Worm (Caenorhabditis elegans) whole organism, young adult: ENCODE data around the gene oac-38.

Source experiments
- F10E7.11 ChIP-seq: sonication (generic microtip); optimal IDR thresholded peaks from 2 replicates; lab custom pipeline; 2017; ENCODE audit warnings: mild to moderate bottlenecking, missing genetic modification characterization, moderate library complexity, missing compliant biosample characterization
- F23B12.7 ChIP-seq: sonication (generic microtip); optimal IDR thresholded peaks from 2 replicates; lab custom pipeline; 2017; ENCODE audit warnings: missing genetic modification characterization, mild to moderate bottlenecking, missing compliant biosample characterization, antibody characterized with exemption, moderate library complexity; ENCODE audit not compliant: insufficient read depth
- F52B5.7 ChIP-seq: sonication (generic microtip); optimal IDR thresholded peaks from 2 replicates; lab custom pipeline; 2016; ENCODE audit warnings: mild to moderate bottlenecking, missing genetic modification characterization, missing compliant biosample characterization
- F57A8.1 ChIP-seq: fragments of 200-800 bp; sonication (Bioruptor generic); optimal IDR thresholded peaks from 2 replicates; lab custom pipeline; 2018; ENCODE audit warnings: mild to moderate bottlenecking, missing genetic modification characterization, moderate library complexity, missing compliant biosample characterization
- Y53G8AR.9 ChIP-seq: fragments of 200-800 bp; sonication (Bioruptor generic); conservative IDR thresholded peaks from 2 replicates; pipeline ENCODE4 v1.3.6; 2022; ENCODE audit warnings: missing genetic modification reagents, missing genetic modification characterization, missing compliant biosample characterization
- Y79H2A.3 ChIP-seq: fragments of 200-800 bp; sonication (Bioruptor generic); conservative IDR thresholded peaks from 2 replicates; pipeline ENCODE4 v1.3.6; 2022; ENCODE audit warnings: missing genetic modification reagents, missing genetic modification characterization, missing compliant biosample characterization
- akir-1 ChIP-seq: fragments of 200-800 bp; sonication (Bioruptor generic); optimal IDR thresholded peaks from 2 replicates; lab custom pipeline; 2018; ENCODE audit warnings: mild to moderate bottlenecking, missing genetic modification characterization, moderate library complexity, missing compliant biosample characterization
- aptf-2 ChIP-seq: fragments of 200-800 bp; sonication (Bioruptor generic); conservative IDR thresholded peaks from 2 replicates; pipeline ENCODE4 v1.3.6; 2022; ENCODE audit warnings: missing genetic modification reagents, missing genetic modification characterization, missing compliant biosample characterization
- athp-1 ChIP-seq: sonication (generic microtip); optimal IDR thresholded peaks from 2 replicates; lab custom pipeline; 2017; ENCODE audit warnings: mild to moderate bottlenecking, missing genetic modification characterization, missing compliant biosample characterization
- attf-5 ChIP-seq: fragments of 200-800 bp; sonication (Bioruptor generic); optimal IDR thresholded peaks from 2 replicates; lab custom pipeline; 2018; ENCODE audit warnings: mild to moderate bottlenecking, missing genetic modification characterization, missing compliant biosample characterization
- cebp-2 ChIP-seq: fragments of 200-800 bp; sonication (Bioruptor generic); IDR thresholded peaks from 2 replicates; pipeline ENCODE4 v1.3.6; 2022; ENCODE audit warnings: missing genetic modification characterization, missing compliant biosample characterization
- ceh-27 ChIP-seq: fragments of 200-800 bp; sonication (Bioruptor generic); optimal IDR thresholded peaks from 2 replicates; lab custom pipeline; 2018; ENCODE audit warnings: mild to moderate bottlenecking, missing genetic modification characterization, moderate library complexity, missing compliant biosample characterization
- ceh-79 ChIP-seq: sonication (generic microtip); optimal IDR thresholded peaks from 2 replicates; lab custom pipeline; 2017; ENCODE audit warnings: mild to moderate bottlenecking, missing genetic modification characterization, missing compliant biosample characterization
- chd-7 ChIP-seq: sonication (generic microtip); optimal IDR thresholded peaks from 2 replicates; lab custom pipeline; 2016; ENCODE audit warnings: mild to moderate bottlenecking, missing genetic modification characterization, moderate library complexity, missing compliant biosample characterization
- egrh-3 ChIP-seq: fragments of 200-800 bp; sonication (Bioruptor generic); IDR thresholded peaks from 2 replicates; pipeline ENCODE4 v1.3.6; 2022; ENCODE audit warnings: missing genetic modification reagents, missing genetic modification characterization, missing compliant biosample characterization
- hlh-26 ChIP-seq: fragments of 200-800 bp; sonication (Bioruptor generic); conservative IDR thresholded peaks from 2 replicates; pipeline ENCODE4 v1.3.6; 2022; ENCODE audit warnings: missing genetic modification reagents, missing genetic modification characterization, missing compliant biosample characterization
- let-526 ChIP-seq: fragments of 200-800 bp; sonication (Bioruptor generic); IDR thresholded peaks from 2 replicates; pipeline ENCODE4 v1.3.6; 2022; ENCODE audit warnings: missing genetic modification reagents, missing genetic modification characterization, missing compliant biosample characterization
- let-607 ChIP-seq, 2 experiments: fragments of 200-800 bp in 1 of 2; sonication (Bioruptor generic) in 1 of 2; sonication (generic microtip) in 1 of 2; optimal IDR thresholded peaks; 2 replicates each; lab custom pipeline; 2016 to 2018; ENCODE audit warnings: mild to moderate bottlenecking in 2 of 2, missing compliant biosample characterization in 2 of 2, missing genetic modification characterization in 2 of 2, moderate library complexity in 2 of 2, missing genotype in 1 of 2
- lin-26 ChIP-seq: fragments of 200-800 bp; sonication (Bioruptor generic); IDR thresholded peaks from 2 replicates; pipeline ENCODE4 v1.3.6; 2022; ENCODE audit warnings: missing genetic modification reagents, missing genetic modification characterization, missing compliant biosample characterization
- lir-1 ChIP-seq: fragments of 200-800 bp; sonication (Bioruptor generic); conservative IDR thresholded peaks from 2 replicates; pipeline ENCODE4 v1.3.6; 2022; ENCODE audit warnings: missing genetic modification reagents, missing genetic modification characterization, missing compliant biosample characterization
- madf-3 ChIP-seq: fragments of 200-800 bp; sonication (Bioruptor generic); IDR thresholded peaks from 2 replicates; pipeline ENCODE4 v1.3.6; 2022; ENCODE audit warnings: missing genetic modification reagents, missing genetic modification characterization, missing compliant biosample characterization
- mxl-1 ChIP-seq: sonication (generic microtip); optimal IDR thresholded peaks from 2 replicates; lab custom pipeline; 2016; ENCODE audit warnings: missing genetic modification characterization, missing compliant biosample characterization
- nhr-120 ChIP-seq: fragments of 200-800 bp; sonication (Bioruptor generic); IDR thresholded peaks from 2 replicates; pipeline ENCODE4 v1.3.6; 2022; ENCODE audit warnings: missing genetic modification characterization, missing compliant biosample characterization
- nhr-179 ChIP-seq: sonication (generic microtip); optimal IDR thresholded peaks from 2 replicates; lab custom pipeline; 2016; ENCODE audit warnings: mild to moderate bottlenecking, missing genetic modification characterization, missing compliant biosample characterization
- pha-4 ChIP-seq: fragments of 150-350 bp; sonication (generic microtip); optimal IDR thresholded peaks from 2 replicates; lab custom pipeline; 2014; ENCODE audit warnings: missing biosample characterization, missing genetic modification reagents, missing genetic modification characterization
- rpc-1 ChIP-seq, 2 experiments: fragments of 150-350 bp in 1 of 2; sonication (generic microtip) in 1 of 2; optimal IDR thresholded peaks; 2 replicates each; lab custom pipeline; 2014 to 2018; ENCODE audit warnings: missing biosample characterization in 1 of 2, missing genetic modification characterization in 1 of 2, missing genetic modification reagents in 1 of 2, missing genotype in 1 of 2
- snpc-1.3 ChIP-seq: sonication (generic microtip); optimal IDR thresholded peaks from 2 replicates; lab custom pipeline; 2017; ENCODE audit warnings: missing genetic modification characterization, mild to moderate bottlenecking, missing compliant biosample characterization, antibody characterized with exemption, moderate library complexity, missing genotype, missing genetic modification reagents; ENCODE audit not compliant: insufficient read depth
- snpc-4 ChIP-seq, 5 experiments: fragments of 150-350 bp in 1 of 5; sonication (generic microtip) in 4 of 5; optimal IDR thresholded peaks; 2 replicates each; lab custom pipeline; 2014 to 2018; ENCODE audit warnings: missing genetic modification characterization in 5 of 5, missing biosample characterization in 3 of 5, antibody characterized with exemption in 2 of 5, mild to moderate bottlenecking in 2 of 5, missing compliant biosample characterization in 2 of 5, missing genotype in 2 of 5, moderate library complexity in 2 of 5, missing genetic modification reagents in 1 of 5
- tbx-9 ChIP-seq: sonication (generic microtip); optimal IDR thresholded peaks from 2 replicates; lab custom pipeline; 2016; ENCODE audit warnings: borderline replicate concordance, missing genetic modification characterization, inconsistent platforms, missing compliant biosample characterization
- xnd-1 ChIP-seq: sonication (generic microtip); optimal IDR thresholded peaks from 2 replicates; lab custom pipeline; 2016; ENCODE audit warnings: missing genotype, missing genetic modification reagents, missing genetic modification characterization, missing compliant biosample characterization
- zim-3 ChIP-seq: sonication (generic microtip); optimal IDR thresholded peaks from 2 replicates; lab custom pipeline; 2017; ENCODE audit warnings: mild to moderate bottlenecking, missing genetic modification characterization, moderate library complexity, missing compliant biosample characterization
- ztf-18 ChIP-seq: sonication (generic microtip); optimal IDR thresholded peaks from 2 replicates; lab custom pipeline; 2016; ENCODE audit warnings: missing genotype, mild to moderate bottlenecking, missing genetic modification characterization, missing compliant biosample characterization

oac-38 gene

DNA sequence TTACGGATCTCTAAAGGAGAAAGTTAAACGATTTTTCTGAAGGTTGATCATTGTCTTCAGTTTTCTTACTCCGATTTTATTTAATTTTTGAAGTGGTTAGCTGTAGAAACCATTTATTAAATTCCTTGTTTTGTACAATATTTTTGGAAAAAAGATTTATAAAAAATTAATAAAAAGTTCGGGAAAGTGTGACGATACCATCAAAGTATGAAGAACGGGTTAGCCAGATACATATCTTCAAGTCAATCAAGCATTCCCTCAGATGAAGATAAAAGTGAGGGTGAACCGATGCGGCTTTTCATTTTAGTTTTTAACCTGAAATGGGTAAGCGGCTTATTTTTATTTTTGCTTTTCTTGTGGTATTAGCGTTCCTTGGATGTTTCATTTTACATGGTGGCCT is 12.3 kb upstream of the oac-38 start, which contains the start of gene R05A10.6:
R05A10.6 (plus strand) TSS at position 301 of the 400 bp plus-strand sequence.
- no peak for TF ChIP-seq Y79H2A.3 (GFP tag; lab: Robert Waterston, UW)
- no peak for TF ChIP-seq Y53G8AR.9 (GFP tag; lab: Robert Waterston, UW)
- no peak for TF ChIP-seq lin-26 (GFP tag; lab: Robert Waterston, UW)
- TF ChIP-seq cebp-2 (GFP tag; lab: Robert Waterston, UW): no peak
- TF ChIP-seq akir-1 (GFP tag; lab: Kevin White, UChicago): no peak
- no peak for TF ChIP-seq attf-5
- no peak for TF ChIP-seq zim-3 (tag; lab: Kevin White, UChicago)
- TF ChIP-seq, all 124 proteins: peak for 0

DNA sequence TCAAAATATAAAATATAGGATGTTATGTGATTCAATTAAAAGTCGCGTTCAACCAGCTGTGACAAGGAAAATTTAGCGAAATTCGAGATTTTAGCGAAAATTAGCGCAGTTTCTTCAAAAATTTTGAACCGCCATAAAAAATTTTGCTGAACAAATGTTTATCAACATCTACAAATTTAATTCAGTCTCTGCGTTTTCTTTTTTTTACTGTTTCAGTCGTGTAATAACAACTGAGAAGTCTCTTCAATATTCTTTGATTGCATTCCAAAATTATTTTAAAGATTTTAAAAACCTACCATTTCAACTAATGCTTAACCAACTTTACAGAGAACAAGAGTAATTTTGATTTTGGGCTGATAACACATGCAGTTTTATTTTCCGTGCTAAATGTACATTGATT is 10.9 kb upstream of the oac-38 start:
- TF ChIP-seq snpc-4 (GFP tag; optimal IDR thresholded peaks at IDR 0.05; lab: Kevin White, UChicago) (no peak), snpc-4 (tag; optimal IDR thresholded peaks at IDR 0.05; lab: Kevin White, UChicago) (no peak), let-526 (GFP tag; lab: Robert Waterston, UW) (no peak)

DNA sequence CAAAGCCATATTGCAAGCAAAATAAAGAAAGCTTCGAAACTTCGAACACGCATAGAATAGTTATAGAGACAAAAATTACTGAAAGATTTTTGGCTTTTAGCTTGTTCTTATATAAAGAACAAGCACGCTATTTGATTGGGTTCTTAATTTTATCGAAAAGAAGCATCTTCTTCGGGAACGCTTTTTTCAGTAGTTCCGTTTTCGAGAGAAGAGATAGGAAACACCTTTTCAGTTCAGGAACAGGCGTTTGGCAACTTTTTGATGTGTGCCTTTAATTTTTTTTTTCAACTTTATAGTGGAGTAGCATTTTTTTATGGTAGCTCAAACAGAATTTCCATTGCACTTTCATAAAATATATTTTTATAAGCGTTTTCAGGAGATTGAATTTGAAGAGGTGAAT is 9.6 kb upstream of the oac-38 start, which contains the start of gene R05A10.7:
R05A10.7 (minus strand) TSS at position 101 of the 400 bp plus-strand sequence.
- TF ChIP-seq snpc-1.3 (tag; lab: Kevin White, UChicago): no peak
- no peak for TF ChIP-seq zim-3 (tag; lab: Kevin White, UChicago)
- no peak for TF ChIP-seq hlh-26 (GFP tag; lab: Robert Waterston, UW)
- no peak for TF ChIP-seq ceh-27 (GFP tag; lab: Kevin White, UChicago)
- TF ChIP-seq F23B12.7: no peak
- TF ChIP-seq xnd-1: no peak
- TF ChIP-seq egrh-3 (GFP tag; lab: Robert Waterston, UW): no peak
- no peak for TF ChIP-seq F57A8.1
- TF ChIP-seq rpc-1 (optimal IDR thresholded peaks at IDR 0.05; lab: Kevin White, UChicago): no peak
- TF ChIP-seq rpc-1 (tag; optimal IDR thresholded peaks at IDR 0.05; lab: Kevin White, UChicago): no peak
- no peak for TF ChIP-seq nhr-120 (GFP tag; lab: Robert Waterston, UW)
- no peak for TF ChIP-seq madf-3
- TF ChIP-seq lir-1: no peak
- no peak for TF ChIP-seq ztf-18 (tag; lab: Kevin White, UChicago)
- no peak for TF ChIP-seq let-607 (tag; optimal IDR thresholded peaks at IDR 0.05; lab: Kevin White, UChicago)
- no peak for TF ChIP-seq athp-1

DNA sequence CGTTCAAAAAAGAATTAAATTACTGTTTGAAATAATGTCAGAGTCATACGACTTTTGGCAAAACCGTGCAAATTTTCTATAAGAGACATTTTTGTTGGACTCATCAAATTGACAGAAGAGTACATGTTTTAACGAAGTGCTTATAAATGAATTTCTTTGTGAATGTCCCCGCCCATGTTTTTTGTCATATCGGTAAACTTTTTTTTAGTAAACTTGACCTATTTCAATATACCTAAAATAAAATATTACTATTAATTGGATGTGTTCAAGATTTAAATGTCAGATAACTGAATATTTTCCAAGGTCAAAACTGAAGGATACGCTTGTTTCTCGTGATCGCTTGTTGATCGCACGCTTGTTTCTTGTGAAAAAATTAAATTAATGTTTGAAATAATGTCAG is 4.9 kb upstream of the oac-38 start, which contains the start of gene R05A10.8:
R05A10.8 (minus strand) TSS at position 101 of the 400 bp plus-strand sequence.
- TF ChIP-seq athp-1 (no peak), mxl-1 (tag; lab: Kevin White, UChicago) (no peak), F10E7.11 (tag; lab: Kevin White, UChicago) (no peak), nhr-179 (no peak), pha-4 (no peak), F52B5.7 (tag; lab: Kevin White, UChicago) (no peak), ztf-18 (tag; lab: Kevin White, UChicago) (no peak), F57A8.1 (no peak), chd-7 (tag; lab: Kevin White, UChicago) (no peak)

DNA sequence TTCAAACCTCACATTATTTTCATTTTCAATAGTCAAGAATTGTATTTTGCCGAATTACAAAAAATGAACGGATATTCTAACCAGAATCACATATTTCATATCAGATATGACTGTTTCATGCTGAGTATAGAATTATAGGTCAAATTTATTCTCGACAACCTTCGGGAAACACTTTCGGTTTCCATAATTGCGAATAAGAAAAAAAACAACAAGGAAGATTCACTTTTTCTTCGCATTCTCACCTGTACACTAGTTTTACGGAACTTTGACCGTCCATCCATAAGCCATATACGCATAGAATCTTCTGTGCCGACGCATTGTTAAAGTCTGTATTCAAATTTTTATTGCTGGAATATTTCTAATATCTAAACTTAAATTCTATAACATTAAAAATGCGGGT is 7.6 kb downstream of the oac-38 start, which contains the start of gene oac-37:
oac-37 (plus strand) TSS at position 301 of the 400 bp plus-strand sequence.
- TF ChIP-seq aptf-2 (GFP tag; lab: Robert Waterston, UW): no peak
- TF ChIP-seq ceh-79: no peak
- TF ChIP-seq tbx-9 (tag; lab: Kevin White, UChicago): no peak
- TF ChIP-seq, all 124 proteins: peak for 0
